Fruit fly (Drosophila melanogaster) whole organism, embryonic: ENCODE results near the gene GABA-B-R2.
A peak's percentile ranks its signal among the peaks of the same experiment; 100 is the strongest.

ENCODE experiments used
- Atf-2 ChIP-seq: fragments of 200-800 bp; sonication (Bioruptor generic); optimal IDR thresholded peaks from 2 replicates; lab custom pipeline; 2016; ENCODE audit warnings: missing biosample characterization, missing genetic modification characterization
- Awh ChIP-seq: fragments of 200-800 bp; sonication (Bioruptor generic); IDR thresholded peaks from 2 replicates; pipeline ENCODE4, ENCODE4 v1.3.6; 2022; ENCODE audit warnings: missing biosample characterization, missing genetic modification characterization
- B-H1 ChIP-seq: fragments of 200-800 bp; sonication (Bioruptor generic); IDR thresholded peaks from 3 replicates; pipeline ENCODE4 v1.3.6; 2022; ENCODE audit warnings: missing biosample characterization, missing genetic modification characterization
- C15 ChIP-seq: fragments of 200-800 bp; sonication (Bioruptor generic); IDR thresholded peaks from 3 replicates; pipeline ENCODE4 v1.3.6; 2022; ENCODE audit warnings: missing biosample characterization, missing genetic modification characterization
- CG10267 ChIP-seq: fragments of 200-800 bp; sonication (Bioruptor generic); optimal IDR thresholded peaks from 2 replicates; lab custom pipeline; 2018; ENCODE audit warnings: missing biosample characterization, mild to moderate bottlenecking, missing genetic modification characterization, moderate library complexity
- CG10654 ChIP-seq: fragments of 200-800 bp; sonication (Bioruptor generic); optimal IDR thresholded peaks from 2 replicates; lab custom pipeline; 2016; ENCODE audit warnings: missing biosample characterization, missing genetic modification characterization
- CG12744 ChIP-seq: fragments of 200-800 bp; sonication (Bioruptor generic); optimal IDR thresholded peaks from 2 replicates; lab custom pipeline; 2016; ENCODE audit warnings: missing biosample characterization, missing genetic modification characterization
- CG15479 ChIP-seq: fragments of 200-800 bp; sonication (Bioruptor generic); optimal IDR thresholded peaks from 3 replicates; lab custom pipeline; 2019; ENCODE audit warnings: missing biosample characterization, mild to moderate bottlenecking, missing genetic modification characterization, moderate library complexity
- CG3065 ChIP-seq: fragments of 200-800 bp; sonication (Bioruptor generic); optimal IDR thresholded peaks from 2 replicates; lab custom pipeline; 2016; ENCODE audit warnings: missing biosample characterization, missing genetic modification characterization
- CG32772 ChIP-seq: fragments of 200-800 bp; sonication (Bioruptor generic); IDR thresholded peaks from 2 replicates; pipeline ENCODE4 v1.3.6; 2022; ENCODE audit warnings: missing biosample characterization, missing genetic modification characterization
- CG33557 ChIP-seq: fragments of 200-800 bp; sonication (Bioruptor generic); optimal IDR thresholded peaks from 2 replicates; lab custom pipeline; 2019; ENCODE audit warnings: missing biosample characterization, mild to moderate bottlenecking, missing genetic modification characterization, moderate library complexity
- CG4282 ChIP-seq: fragments of 200-800 bp; sonication (Bioruptor generic); optimal IDR thresholded peaks from 2 replicates; lab custom pipeline; 2016; ENCODE audit warnings: missing biosample characterization, missing genetic modification characterization
- CG6254 ChIP-seq: fragments of 200-800 bp; sonication (Bioruptor generic); optimal IDR thresholded peaks from 3 replicates; lab custom pipeline; 2017; ENCODE audit warnings: mild to moderate bottlenecking, missing biosample characterization, missing genetic modification reagents, missing genetic modification characterization
- CG6654 ChIP-seq: fragments of 200-800 bp; sonication (Bioruptor generic); optimal IDR thresholded peaks from 2 replicates; lab custom pipeline; 2017; ENCODE audit warnings: missing biosample characterization, mild to moderate bottlenecking, missing genetic modification characterization
- CG9817 ChIP-seq: fragments of 200-800 bp; sonication (Bioruptor generic); optimal IDR thresholded peaks from 2 replicates; lab custom pipeline; 2018; ENCODE audit warnings: missing biosample characterization, mild to moderate bottlenecking, missing genetic modification characterization, moderate library complexity
- Dek ChIP-seq: fragments of 200-800 bp; sonication (Bioruptor generic); optimal IDR thresholded peaks from 3 replicates; lab custom pipeline; 2019; ENCODE audit warnings: missing biosample characterization, mild to moderate bottlenecking, missing genetic modification characterization, moderate library complexity
- Fer1 ChIP-seq: fragments of 200-800 bp; sonication (Bioruptor generic); optimal IDR thresholded peaks from 2 replicates; lab custom pipeline; 2017; ENCODE audit warnings: missing biosample characterization, mild to moderate bottlenecking, missing genetic modification characterization
- HLHmδ ChIP-seq: fragments of 200-800 bp; sonication (Bioruptor generic); optimal IDR thresholded peaks from 2 replicates; lab custom pipeline; 2018; ENCODE audit warnings: missing biosample characterization, mild to moderate bottlenecking, missing genetic modification characterization, moderate library complexity
- Hey ChIP-seq: fragments of 200-800 bp; sonication (Bioruptor generic); optimal IDR thresholded peaks from 3 replicates; lab custom pipeline; 2018; ENCODE audit warnings: missing biosample characterization, mild to moderate bottlenecking, missing genetic modification characterization
- Hsf ChIP-seq: fragments of 200-800 bp; sonication (Bioruptor generic); optimal IDR thresholded peaks from 3 replicates; lab custom pipeline; 2016; ENCODE audit warnings: missing biosample characterization, missing genetic modification characterization
- MBD-R2 ChIP-seq: fragments of 200-800 bp; sonication (Bioruptor generic); IDR thresholded peaks from 2 replicates; pipeline ENCODE4 v1.3.6; 2022; ENCODE audit warnings: missing biosample characterization, missing genetic modification characterization
- Mad ChIP-seq: fragments of 200-800 bp; sonication (Bioruptor generic); optimal IDR thresholded peaks from 2 replicates; lab custom pipeline; 2016; ENCODE audit warnings: missing biosample characterization, missing genetic modification characterization
- Nf-YC ChIP-seq: fragments of 200-800 bp; optimal IDR thresholded peaks from 3 replicates; lab custom pipeline; 2019; ENCODE audit warnings: missing biosample characterization, mild to moderate bottlenecking, missing genetic modification characterization, moderate library complexity
- Oaz ChIP-seq: fragments of 200-800 bp; sonication (Bioruptor generic); IDR thresholded peaks from 2 replicates; pipeline ENCODE4 v1.3.6; 2022; ENCODE audit warnings: missing biosample characterization, missing genetic modification characterization
- Sox100B ChIP-seq: fragments of 200-800 bp; sonication (Bioruptor generic); optimal IDR thresholded peaks from 3 replicates; lab custom pipeline; 2018; ENCODE audit warnings: missing biosample characterization, mild to moderate bottlenecking, missing genetic modification characterization
- Spps ChIP-seq: fragments of 200-800 bp; sonication (Bioruptor generic); optimal IDR thresholded peaks from 2 replicates; lab custom pipeline; 2018; ENCODE audit warnings: missing biosample characterization, mild to moderate bottlenecking, missing genetic modification characterization
- al ChIP-seq: fragments of 200-800 bp; sonication (Bioruptor generic); IDR thresholded peaks from 2 replicates; pipeline ENCODE4 v1.3.6; 2022; ENCODE audit warnings: missing biosample characterization, missing genetic modification characterization
- amos ChIP-seq: fragments of 200-800 bp; sonication (Bioruptor generic); IDR thresholded peaks from 2 replicates; pipeline ENCODE4 v1.3.6; 2022; ENCODE audit warnings: missing biosample characterization, missing genetic modification characterization; ENCODE audit not compliant: partially characterized antibody
- az2 ChIP-seq: fragments of 200-800 bp; sonication (Bioruptor generic); optimal IDR thresholded peaks from 3 replicates; lab custom pipeline; 2016; ENCODE audit warnings: missing biosample characterization, missing genetic modification characterization
- bab2 ChIP-seq: fragments of 200-800 bp; sonication (Bioruptor generic); optimal IDR thresholded peaks from 2 replicates; lab custom pipeline; 2016; ENCODE audit warnings: missing biosample characterization, missing genetic modification characterization
- br ChIP-seq: fragments of >200 bp; optimal IDR thresholded peaks from 2 replicates; lab custom pipeline; 2017
- ci ChIP-seq: fragments of 200-800 bp; sonication (Bioruptor generic); IDR thresholded peaks from 3 replicates; pipeline ENCODE4 v1.3.6; 2022; ENCODE audit warnings: missing biosample characterization, missing genetic modification characterization
- danr ChIP-seq: fragments of 200-800 bp; sonication (Bioruptor generic); IDR thresholded peaks from 2 replicates; pipeline ENCODE4 v1.3.6; 2022; ENCODE audit warnings: missing biosample characterization, missing genetic modification characterization
- dpn ChIP-seq, 2 experiments: fragments of 200-800 bp; sonication (Bioruptor generic); optimal IDR thresholded peaks; 3 replicates each; lab custom pipeline; 2016; ENCODE audit warnings: missing biosample characterization in 2 of 2, missing genetic modification characterization in 2 of 2
- esg ChIP-seq: fragments of 200-800 bp; sonication (Bioruptor generic); conservative IDR thresholded peaks from 2 replicates; pipeline ENCODE4 v1.3.6; 2022; ENCODE audit warnings: missing biosample characterization, missing genetic modification characterization
- gro ChIP-seq: fragments of 200-800 bp; sonication (Bioruptor generic); optimal IDR thresholded peaks from 2 replicates; lab custom pipeline; 2016; ENCODE audit warnings: missing biosample characterization, missing genetic modification characterization
- gt ChIP-seq: fragments of 200-800 bp; sonication (Bioruptor generic); IDR thresholded peaks from 2 replicates; pipeline ENCODE4 v1.3.6; 2022; ENCODE audit warnings: missing biosample characterization, missing genetic modification characterization
- h ChIP-seq: fragments of >200 bp; optimal IDR thresholded peaks from 2 replicates; lab custom pipeline; 2017
- inv ChIP-seq: fragments of 200-800 bp; sonication (Bioruptor generic); IDR thresholded peaks from 2 replicates; pipeline ENCODE4 v1.3.6; 2022; ENCODE audit warnings: missing biosample characterization, missing genetic modification characterization; ENCODE audit not compliant: partially characterized antibody
- kah ChIP-seq: fragments of 200-800 bp; sonication (Bioruptor generic); optimal IDR thresholded peaks from 2 replicates; lab custom pipeline; 2018; ENCODE audit warnings: missing biosample characterization, mild to moderate bottlenecking, missing genetic modification characterization
- lab ChIP-seq: fragments of 200-800 bp; sonication (Bioruptor generic); optimal IDR thresholded peaks from 3 replicates; lab custom pipeline; 2017; ENCODE audit warnings: missing biosample characterization, missing genetic modification characterization, mild to moderate bottlenecking, moderate library complexity, missing genetic modification reagents
- luna ChIP-seq: fragments of 200-800 bp; sonication (Bioruptor generic); optimal IDR thresholded peaks from 2 replicates; lab custom pipeline; 2016; ENCODE audit warnings: missing biosample characterization, missing genetic modification characterization
- nmo ChIP-seq: fragments of 200-800 bp; sonication (Bioruptor generic); optimal IDR thresholded peaks from 2 replicates; lab custom pipeline; 2018; ENCODE audit warnings: missing biosample characterization, mild to moderate bottlenecking, missing genetic modification characterization, moderate library complexity
- oc ChIP-seq: fragments of 200-800 bp; sonication (Bioruptor generic); optimal IDR thresholded peaks from 2 replicates; lab custom pipeline; 2018; ENCODE audit warnings: missing biosample characterization, mild to moderate bottlenecking, missing genetic modification characterization, moderate library complexity
- pita ChIP-seq: fragments of 200-800 bp; sonication (Bioruptor generic); optimal IDR thresholded peaks from 2 replicates; lab custom pipeline; 2017; ENCODE audit warnings: missing biosample characterization, mild to moderate bottlenecking, missing genetic modification characterization
- row ChIP-seq: fragments of 200-800 bp; sonication (Bioruptor generic); IDR thresholded peaks from 3 replicates; pipeline ENCODE4 v1.3.6; 2022; ENCODE audit warnings: missing biosample characterization, missing genetic modification characterization
- run ChIP-seq: fragments of 200-800 bp; sonication (Bioruptor generic); optimal IDR thresholded peaks from 3 replicates; lab custom pipeline; 2018; ENCODE audit warnings: missing biosample characterization, mild to moderate bottlenecking, missing genetic modification characterization
- sd ChIP-seq: fragments of 200-800 bp; sonication (Bioruptor generic); optimal IDR thresholded peaks from 3 replicates; lab custom pipeline; 2018; ENCODE audit warnings: missing biosample characterization, mild to moderate bottlenecking, missing genetic modification characterization, moderate library complexity
- sima ChIP-seq: fragments of 200-800 bp; sonication (Bioruptor generic); optimal IDR thresholded peaks from 2 replicates; lab custom pipeline; 2016; ENCODE audit warnings: missing biosample characterization, missing genetic modification characterization
- sqz ChIP-seq: fragments of 200-800 bp; sonication (Bioruptor generic); optimal IDR thresholded peaks from 3 replicates; lab custom pipeline; 2018; ENCODE audit warnings: missing biosample characterization, mild to moderate bottlenecking, missing genetic modification characterization
- tin ChIP-seq: fragments of 200-800 bp; sonication (Bioruptor generic); optimal IDR thresholded peaks from 3 replicates; lab custom pipeline; 2016; ENCODE audit warnings: missing biosample characterization, missing genetic modification characterization
- tup ChIP-seq: fragments of 200-800 bp; sonication (Bioruptor generic); optimal IDR thresholded peaks from 2 replicates; lab custom pipeline; 2016; ENCODE audit warnings: missing biosample characterization, mild to moderate bottlenecking, missing genetic modification characterization, moderate library complexity
- vfl ChIP-seq: fragments of 200-800 bp; sonication (Bioruptor generic); optimal IDR thresholded peaks from 2 replicates; lab custom pipeline; 2016; ENCODE audit warnings: missing biosample characterization, missing genetic modification characterization

GABA-B-R2 gene

DNA sequence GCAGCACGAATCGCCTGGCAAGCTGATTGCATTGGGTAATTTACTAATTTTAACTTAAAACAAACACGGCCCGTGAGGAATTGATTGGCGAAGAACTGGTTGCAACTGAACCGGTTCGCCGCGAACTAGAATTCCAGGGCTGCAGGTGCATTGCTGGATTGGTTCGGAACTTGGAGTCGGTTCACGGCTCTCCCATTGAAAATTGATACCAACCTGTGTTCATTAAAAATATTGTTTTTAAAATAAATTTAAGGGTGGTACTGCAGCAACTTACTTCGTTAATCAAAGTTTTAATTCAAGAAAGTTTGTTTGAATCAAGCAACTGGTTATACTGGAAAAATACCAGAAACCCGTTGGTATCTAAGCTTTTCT is 46.9 kb upstream of the GABA-B-R2 start, which contains the start of gene CASK (continued):
- TF ChIP-seq vfl (GFP tag; lab: Kevin White, UChicago) (no peak), C15 (GFP tag; lab: Robert Waterston, UW) (no peak), lab (peak; percentile 15), CG10267 (tag; lab: Kevin White, UChicago) (peak; percentile 17), sd (tag; lab: Kevin White, UChicago) (peak; percentile 63), oc (tag; lab: Kevin White, UChicago) (no peak), kah (GFP tag; lab: Kevin White, UChicago) (no peak), Sox100B (GFP tag; lab: Kevin White, UChicago) (no peak), nmo (GFP tag; lab: Kevin White, UChicago) (peak; percentile 63), row (GFP tag; lab: Robert Waterston, UW) (peak; percentile 73), run (tag; lab: Kevin White, UChicago) (no peak), CG4282 (GFP tag; lab: Kevin White, UChicago) (no peak), danr (GFP tag; lab: Robert Waterston, UW) (no peak), CG3065 (GFP tag; lab: Kevin White, UChicago) (no peak), al (GFP tag; lab: Robert Waterston, UW) (no peak), gro (GFP tag; lab: Kevin White, UChicago) (no peak), Nf-YC (tag; lab: Kevin White, UChicago) (peak; percentile 14), Dek (peak; percentile 17), amos (GFP tag; lab: Robert Waterston, UW) (peak; percentile 53), az2 (GFP tag; lab: Kevin White, UChicago) (peak; percentile 11), gt (GFP tag; lab: Robert Waterston, UW) (no peak), Fer1 (no peak), CG32772 (GFP tag; lab: Robert Waterston, UW) (no peak), CG12744 (GFP tag; lab: Kevin White, UChicago) (no peak), ci (GFP tag; lab: Robert Waterston, UW) (no peak), pita (GFP tag; lab: Kevin White, UChicago) (peak; percentile 33), CG6254 (GFP tag; lab: Kevin White, UChicago) (no peak), Mad (GFP tag; lab: Kevin White, UChicago) (no peak), Spps (tag; lab: Kevin White, UChicago) (no peak), CG6654 (no peak), tup (GFP tag; lab: Kevin White, UChicago) (no peak), MBD-R2 (GFP tag; lab: Robert Waterston, UW) (no peak; the same call in 1 of the 2 replicates), CG33557 (GFP tag; lab: Kevin White, UChicago) (no peak), CG10654 (GFP tag; lab: Kevin White, UChicago) (no peak), B-H1 (GFP tag; lab: Robert Waterston, UW) (no peak), Hey (no peak), CG9817 (tag; lab: Kevin White, UChicago) (no peak), sima (GFP tag; lab: Kevin White, UChicago) (no peak), Hsf (GFP tag; lab: Kevin White, UChicago) (no peak), bab2 (GFP tag; lab: Kevin White, UChicago) (no peak), sqz (GFP tag; lab: Kevin White, UChicago) (no peak), br (lab: Kevin White, UChicago) (no peak), CG15479 (no peak), Oaz (GFP tag; lab: Robert Waterston, UW) (no peak), h (lab: Kevin White, UChicago) (no peak), dpn (GFP tag; optimal IDR thresholded peaks at IDR 0.05; lab: Kevin White, UChicago) (no peak), esg (no peak), inv (GFP tag; lab: Robert Waterston, UW) (peak; percentile 59; the same call in 1 of the 2 replicates), luna (no peak), HLHmδ (GFP tag; lab: Kevin White, UChicago) (no peak), tin (GFP tag; lab: Kevin White, UChicago) (no peak), Awh (GFP tag; lab: Robert Waterston, UW) (no peak), Atf-2 (GFP tag; lab: Kevin White, UChicago) (no peak)
